Worm (Caenorhabditis elegans) whole organism, L4 larva: ENCODE measurements around the gene K11H12.1.

Experiments used
- D1046.2 ChIP-seq: fragments of 200-800 bp; sonication (Bioruptor generic); IDR thresholded peaks from 2 replicates; pipeline ENCODE4 v1.3.6; 2022; ENCODE audit warnings: missing genetic modification characterization, missing compliant biosample characterization
- F26F4.8 ChIP-seq: fragments of 200-800 bp; sonication (Bioruptor generic); conservative IDR thresholded peaks from 2 replicates; pipeline ENCODE4 v1.3.6; 2022; ENCODE audit warnings: missing genetic modification characterization, missing compliant biosample characterization
- F37D6.2 ChIP-seq: sonication (generic microtip); optimal IDR thresholded peaks from 2 replicates; lab custom pipeline; 2016; ENCODE audit warnings: mild to moderate bottlenecking, missing genetic modification characterization, missing compliant biosample characterization
- R02D3.7 ChIP-seq: fragments of 150-350 bp; sonication (generic microtip); optimal IDR thresholded peaks from 3 replicates; lab custom pipeline; 2014; ENCODE audit warnings: missing biosample characterization, missing genetic modification characterization
- ZK337.2 ChIP-seq: fragments of 200-800 bp; sonication (Bioruptor generic); IDR thresholded peaks from 2 replicates; pipeline ENCODE4 v1.3.6; 2022; ENCODE audit warnings: missing genetic modification reagents, missing genetic modification characterization, missing compliant biosample characterization
- aha-1 ChIP-seq: fragments of 150-350 bp; peaks from one replicate; lab custom pipeline; 2014; ENCODE audit warnings: missing biosample characterization, missing genetic modification characterization
- aly-2 ChIP-seq: sonication (generic microtip); optimal IDR thresholded peaks from 2 replicates; lab custom pipeline; 2018; ENCODE audit warnings: missing biosample characterization, missing genetic modification characterization
- attf-4 ChIP-seq: sonication (generic microtip); optimal IDR thresholded peaks from 3 replicates; lab custom pipeline; 2017; ENCODE audit warnings: missing biosample characterization, missing genetic modification characterization
- ceh-20 ChIP-seq: fragments of 200-800 bp; sonication (Bioruptor generic); IDR thresholded peaks from 2 replicates; pipeline ENCODE4 v1.3.6; 2022; ENCODE audit warnings: missing genetic modification reagents, missing genetic modification characterization, missing compliant biosample characterization
- ceh-44 ChIP-seq: fragments of 200-800 bp; sonication (Bioruptor generic); IDR thresholded peaks from 2 replicates; pipeline ENCODE4 v1.3.6; 2022; ENCODE audit warnings: missing genetic modification reagents, missing genetic modification characterization, missing compliant biosample characterization
- daf-12 ChIP-seq: fragments of 150-350 bp; optimal IDR thresholded peaks from 2 replicates; lab custom pipeline; 2014; ENCODE audit warnings: missing biosample characterization, missing genetic modification reagents, missing genetic modification characterization
- daf-16 ChIP-seq, 3 experiments: sonication (generic microtip); optimal IDR thresholded peaks; 2 replicates each; lab custom pipeline; 2016 to 2017; ENCODE audit warnings: missing genetic modification characterization in 3 of 3, missing genetic modification reagents in 3 of 3, mild to moderate bottlenecking in 2 of 3, missing compliant biosample characterization in 2 of 3, missing biosample characterization in 1 of 3, moderate library complexity in 1 of 3
- daf-19 ChIP-seq: fragments of 200-800 bp; sonication (Bioruptor generic); conservative IDR thresholded peaks from 2 replicates; pipeline ENCODE4 v1.3.6; 2022; ENCODE audit warnings: missing genetic modification characterization, missing compliant biosample characterization
- dmd-8 ChIP-seq: fragments of 200-800 bp; sonication (Bioruptor generic); IDR thresholded peaks from 2 replicates; pipeline ENCODE4 v1.3.6; 2022; ENCODE audit warnings: missing genetic modification characterization, missing compliant biosample characterization
- dmd-9 ChIP-seq: fragments of 200-800 bp; sonication (Bioruptor generic); IDR thresholded peaks from 2 replicates; pipeline ENCODE4 v1.3.6; 2022; ENCODE audit warnings: missing genetic modification reagents, missing genetic modification characterization, missing compliant biosample characterization
- dpl-1 ChIP-seq: fragments of 150-350 bp; optimal IDR thresholded peaks from 2 replicates; lab custom pipeline; 2014; ENCODE audit warnings: missing biosample characterization, missing genetic modification reagents, missing genetic modification characterization
- dve-1 ChIP-seq: sonication (generic microtip); optimal IDR thresholded peaks from 2 replicates; lab custom pipeline; 2017; ENCODE audit warnings: antibody characterized with exemption, mild to moderate bottlenecking, missing genetic modification characterization, missing compliant biosample characterization; ENCODE audit not compliant: insufficient read depth
- egl-43 ChIP-seq: fragments of 200-800 bp; sonication (Bioruptor generic); IDR thresholded peaks from 2 replicates; pipeline ENCODE4 v1.3.6; 2022; ENCODE audit warnings: missing genetic modification reagents, missing genetic modification characterization, missing compliant biosample characterization
- gei-8 ChIP-seq: fragments of 200-800 bp; sonication (Bioruptor generic); optimal IDR thresholded peaks from 2 replicates; lab custom pipeline; 2018; ENCODE audit warnings: mild to moderate bottlenecking, missing genetic modification characterization, missing compliant biosample characterization
- hif-1 ChIP-seq, 2 experiments: sonication (generic microtip); optimal IDR thresholded peaks; 2 replicates each; lab custom pipeline; 2016 to 2017; ENCODE audit warnings: missing compliant biosample characterization in 2 of 2, missing genetic modification characterization in 2 of 2, missing genetic modification reagents in 2 of 2, missing genotype in 2 of 2, mild to moderate bottlenecking in 1 of 2
- jun-1 ChIP-seq: fragments of 150-350 bp; optimal IDR thresholded peaks from 2 replicates; lab custom pipeline; 2014; ENCODE audit warnings: missing biosample characterization, missing genetic modification reagents, missing genetic modification characterization
- lim-7 ChIP-seq: fragments of 200-800 bp; sonication (Bioruptor generic); IDR thresholded peaks from 2 replicates; pipeline ENCODE4 v1.3.6; 2022; ENCODE audit warnings: missing genetic modification characterization, missing compliant biosample characterization
- lin-1 ChIP-seq: fragments of 200-800 bp; sonication (Bioruptor generic); IDR thresholded peaks from 2 replicates; pipeline ENCODE4 v1.3.6; 2022; ENCODE audit warnings: missing genetic modification reagents, missing genetic modification characterization, missing compliant biosample characterization
- lin-29 ChIP-seq: fragments of 200-800 bp; sonication (Bioruptor generic); IDR thresholded peaks from 2 replicates; pipeline ENCODE4 v1.3.6; 2022; ENCODE audit warnings: missing genetic modification reagents, missing genetic modification characterization, missing compliant biosample characterization
- lin-38 ChIP-seq: fragments of 200-800 bp; sonication (Bioruptor generic); IDR thresholded peaks from 2 replicates; pipeline ENCODE4 v1.3.6; 2022; ENCODE audit warnings: missing genetic modification reagents, missing genetic modification characterization, missing compliant biosample characterization
- lin-39 ChIP-seq: fragments of 150-350 bp; optimal IDR thresholded peaks from 2 replicates; lab custom pipeline; 2014; ENCODE audit warnings: missing biosample characterization, missing genetic modification reagents, missing genetic modification characterization
- lir-3 ChIP-seq: sonication (generic microtip); optimal IDR thresholded peaks from 2 replicates; lab custom pipeline; 2016; ENCODE audit warnings: mild to moderate bottlenecking, missing genetic modification characterization, missing compliant biosample characterization
- lsy-2 ChIP-seq, 2 experiments: fragments of 150-350 bp in 1 of 2; sonication (generic microtip) in 1 of 2; optimal IDR thresholded peaks; 2 replicates each; lab custom pipeline; 2014 to 2017; ENCODE audit warnings: missing biosample characterization in 2 of 2, missing genetic modification characterization in 2 of 2
- madf-9 ChIP-seq: fragments of 200-800 bp; sonication (Bioruptor generic); conservative IDR thresholded peaks from 2 replicates; pipeline ENCODE4 v1.3.6; 2022; ENCODE audit warnings: missing genetic modification reagents, missing genetic modification characterization, missing compliant biosample characterization
- mdt-29 ChIP-seq: fragments of 200-800 bp; sonication (Bioruptor generic); IDR thresholded peaks from 2 replicates; pipeline ENCODE4 v1.3.6; 2022; ENCODE audit warnings: missing genetic modification reagents, missing genetic modification characterization, missing compliant biosample characterization
- mxl-2 ChIP-seq: fragments of 200-800 bp; sonication (Bioruptor generic); conservative IDR thresholded peaks from 2 replicates; pipeline ENCODE4 v1.3.6; 2022; ENCODE audit warnings: missing genetic modification reagents, missing genetic modification characterization, missing compliant biosample characterization
- nhr-10 ChIP-seq: fragments of 150-350 bp; optimal IDR thresholded peaks from 2 replicates; lab custom pipeline; 2014; ENCODE audit warnings: missing biosample characterization, missing genetic modification characterization
- nhr-11 ChIP-seq: fragments of 150-350 bp; optimal IDR thresholded peaks from 2 replicates; lab custom pipeline; 2014; ENCODE audit warnings: missing biosample characterization, missing genetic modification characterization
- nhr-111 ChIP-seq: fragments of 200-800 bp; sonication (Bioruptor generic); optimal IDR thresholded peaks from 2 replicates; lab custom pipeline; 2018; ENCODE audit warnings: mild to moderate bottlenecking, missing genetic modification characterization, missing compliant biosample characterization
- nhr-237 ChIP-seq: sonication (generic microtip); optimal IDR thresholded peaks from 2 replicates; lab custom pipeline; 2017; ENCODE audit warnings: missing biosample characterization, missing genetic modification characterization
- nhr-25 ChIP-seq: sonication (generic microtip); optimal IDR thresholded peaks from 2 replicates; lab custom pipeline; 2017; ENCODE audit warnings: missing genetic modification characterization, mild to moderate bottlenecking, missing compliant biosample characterization, antibody characterized with exemption, moderate library complexity, borderline replicate concordance; ENCODE audit not compliant: insufficient read depth
- nhr-41 ChIP-seq: fragments of 200-800 bp; sonication (Bioruptor generic); IDR thresholded peaks from 2 replicates; pipeline ENCODE4 v1.3.6; 2022; ENCODE audit warnings: missing genetic modification reagents, missing genetic modification characterization, missing compliant biosample characterization
- nhr-48 ChIP-seq: sonication (generic microtip); optimal IDR thresholded peaks from 2 replicates; lab custom pipeline; 2016; ENCODE audit warnings: mild to moderate bottlenecking, missing genetic modification characterization, missing compliant biosample characterization
- nhr-76 ChIP-seq: fragments of 150-350 bp; optimal IDR thresholded peaks from 2 replicates; lab custom pipeline; 2014; ENCODE audit warnings: missing biosample characterization, missing genetic modification characterization
- pha-4 ChIP-seq, 2 experiments: fragments of 150-350 bp in 1 of 2; fragments of 200-800 bp in 1 of 2; sonication (Bioruptor generic) in 1 of 2; IDR thresholded peaks in 1 of 2; optimal IDR thresholded peaks in 1 of 2; 2 replicates each; pipeline versions ENCODE4 v1.3.6 to Lab custom; 2014 to 2022; ENCODE audit warnings: missing genetic modification characterization in 2 of 2, missing genetic modification reagents in 2 of 2, missing biosample characterization in 1 of 2, missing compliant biosample characterization in 1 of 2
- php-3 ChIP-seq: fragments of 200-800 bp; sonication (Bioruptor generic); IDR thresholded peaks from 2 replicates; pipeline ENCODE4 v1.3.6; 2022; ENCODE audit warnings: missing genetic modification reagents, missing genetic modification characterization, missing compliant biosample characterization
- set-16 ChIP-seq: fragments of 200-800 bp; sonication (Bioruptor generic); IDR thresholded peaks from 2 replicates; pipeline ENCODE4 v1.3.6; 2022; ENCODE audit warnings: missing genetic modification reagents, missing genetic modification characterization, missing compliant biosample characterization
- skn-1 ChIP-seq: fragments of 150-350 bp; optimal IDR thresholded peaks from 2 replicates; lab custom pipeline; 2014; ENCODE audit warnings: missing biosample characterization, missing genetic modification characterization
- spr-1 ChIP-seq: sonication (generic microtip); optimal IDR thresholded peaks from 2 replicates; lab custom pipeline; 2016; ENCODE audit warnings: mild to moderate bottlenecking, missing genetic modification characterization, missing compliant biosample characterization
- tra-1 ChIP-seq: fragments of 200-800 bp; sonication (Bioruptor generic); IDR thresholded peaks from 2 replicates; pipeline ENCODE4 v1.3.6; 2022; ENCODE audit warnings: missing genetic modification reagents, missing genetic modification characterization, missing compliant biosample characterization
- unc-130 ChIP-seq: sonication (generic microtip); optimal IDR thresholded peaks from 2 replicates; lab custom pipeline; 2016; ENCODE audit warnings: missing genetic modification reagents, missing genetic modification characterization, missing compliant biosample characterization
- unc-39 ChIP-seq: sonication (generic microtip); optimal IDR thresholded peaks from 2 replicates; lab custom pipeline; 2017; ENCODE audit warnings: missing biosample characterization, missing genetic modification characterization
- zag-1 ChIP-seq: fragments of 150-350 bp; optimal IDR thresholded peaks from 2 replicates; lab custom pipeline; 2014; ENCODE audit warnings: missing biosample characterization, missing genetic modification characterization
- zip-11 ChIP-seq: fragments of 200-800 bp; sonication (Bioruptor generic); IDR thresholded peaks from 2 replicates; pipeline ENCODE4 v1.3.6; 2022; ENCODE audit warnings: missing genetic modification characterization, missing compliant biosample characterization
- ztf-7 ChIP-seq: fragments of 150-350 bp; optimal IDR thresholded peaks from 2 replicates; lab custom pipeline; 2014; ENCODE audit warnings: missing biosample characterization, missing genetic modification characterization

K11H12.1 gene

DNA sequence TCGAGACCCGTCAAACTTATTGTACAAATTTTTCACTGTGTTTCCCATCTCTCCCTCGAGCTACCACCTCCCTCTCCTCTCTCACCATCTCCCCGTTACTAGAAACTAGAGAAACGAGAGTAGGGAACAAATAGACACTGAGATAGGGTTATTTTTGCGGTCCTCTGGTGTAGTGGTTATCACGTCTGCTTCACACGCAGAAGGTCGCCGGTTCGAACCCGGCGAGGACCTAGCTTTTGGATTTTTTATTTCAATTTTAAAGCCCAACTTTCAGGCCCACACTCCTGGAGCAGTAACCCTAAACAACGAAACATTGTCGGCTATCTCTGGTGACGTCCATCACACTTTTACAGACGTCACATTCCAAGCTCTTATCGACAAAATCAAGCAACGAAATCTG lies 32.9 kb downstream of the K11H12.1 start (continued):
- 0 out of 2 replicates have a peak, but pooled peaks have one; percentile 30 for TF ChIP-seq ceh-20 (GFP tag; lab: Robert Waterston, UW)
- TF ChIP-seq dmd-9 = peak; percentile 71
- TF ChIP-seq nhr-10 (tag; lab: Kevin White, UChicago) = no peak
- TF ChIP-seq ZK337.2 (GFP tag; lab: Robert Waterston, UW) = peak; percentile 50; the same call in 1 of the 2 replicates
- TF ChIP-seq unc-130 = peak; percentile 16
- no peak for TF ChIP-seq mdt-29
- no peak for TF ChIP-seq nhr-237 (tag; lab: Kevin White, UChicago)
- TF ChIP-seq set-16 (GFP tag; lab: Robert Waterston, UW) = no peak
- TF ChIP-seq dpl-1 (GFP tag; lab: Kevin White, UChicago) = no peak
- no peak for TF ChIP-seq zag-1
- TF ChIP-seq egl-43 = peak; percentile 90
- no peak for TF ChIP-seq lin-39
- peak; percentile 67; the same call in 1 of the 2 replicates for TF ChIP-seq madf-9 (GFP tag; lab: Robert Waterston, UW)
- no peak for TF ChIP-seq attf-4
- peak in 1 of 2 experiments; percentile 43 for TF ChIP-seq hif-1 (tag; optimal IDR thresholded peaks at IDR 0.05; lab: Kevin White, UChicago)
- 0 out of 2 replicates have a peak, but pooled peaks have one; percentile 35 for TF ChIP-seq ceh-44 (GFP tag; lab: Robert Waterston, UW)
- no peak for TF ChIP-seq F37D6.2 (tag; lab: Kevin White, UChicago)
- no peak for TF ChIP-seq dve-1 (tag; lab: Kevin White, UChicago)
- TF ChIP-seq skn-1 (tag; lab: Kevin White, UChicago) = no peak
- TF ChIP-seq daf-12 (tag; lab: Kevin White, UChicago) = no peak
- no peak for TF ChIP-seq nhr-11 (tag; lab: Kevin White, UChicago)
- no peak for TF ChIP-seq mxl-2 (GFP tag; lab: Robert Waterston, UW)
- TF ChIP-seq unc-39 = no peak
- TF ChIP-seq daf-16 (GFP tag; optimal IDR thresholded peaks at IDR 0.05; lab: Kevin White, UChicago) = peak; percentile 27 to 63
- TF ChIP-seq daf-16 (tag; optimal IDR thresholded peaks at IDR 0.05; lab: Kevin White, UChicago) = peak; percentile 38
- TF ChIP-seq ztf-7 (tag; lab: Kevin White, UChicago) = peak; percentile 24
- TF ChIP-seq nhr-76 (tag; lab: Kevin White, UChicago) = no peak
- peak; percentile 31 for TF ChIP-seq spr-1
- TF ChIP-seq zip-11 (GFP tag; lab: Robert Waterston, UW) = no peak
- peak; percentile 81 for TF ChIP-seq pha-4 (GFP tag; IDR thresholded peaks at IDR 0.05; lab: Robert Waterston, UW)
- TF ChIP-seq pha-4 (tag; optimal IDR thresholded peaks at IDR 0.05; lab: Kevin White, UChicago) = no peak
- TF ChIP-seq nhr-48 (tag; lab: Kevin White, UChicago) = peak; percentile 21
- TF ChIP-seq daf-19 (GFP tag; lab: Robert Waterston, UW) = 0 out of 2 replicates have a peak, but pooled peaks have one; percentile 43
- no peak for TF ChIP-seq lin-38
- TF ChIP-seq lim-7 (GFP tag; lab: Robert Waterston, UW) = peak; percentile 85
- TF ChIP-seq nhr-111 (GFP tag; lab: Kevin White, UChicago) = peak; percentile 56
- peak; percentile 90 for TF ChIP-seq dmd-8
- no peak for TF ChIP-seq lsy-2 (tag; optimal IDR thresholded peaks at IDR 0.05; lab: Kevin White, UChicago)
- TF ChIP-seq nhr-41 (GFP tag; lab: Robert Waterston, UW) = no peak
- TF ChIP-seq gei-8 = peak; percentile 59
- no peak for TF ChIP-seq lin-29 (GFP tag; lab: Robert Waterston, UW)
- no peak for TF ChIP-seq R02D3.7 (tag; lab: Kevin White, UChicago)
- TF ChIP-seq lir-3 = peak; percentile 40
- TF ChIP-seq aha-1 (tag; lab: Kevin White, UChicago) = peak; percentile 96
- TF ChIP-seq F26F4.8 = peak; percentile 74
- peak; percentile 58; the same call in 1 of the 2 replicates for TF ChIP-seq php-3 (GFP tag; lab: Robert Waterston, UW)
- TF ChIP-seq nhr-25 (tag; lab: Kevin White, UChicago) = no peak
- peak; percentile 55 for TF ChIP-seq jun-1 (tag; lab: Kevin White, UChicago)
- TF ChIP-seq aly-2 (tag; lab: Kevin White, UChicago) = no peak
- peak; percentile 60; the same call in 1 of the 2 replicates for TF ChIP-seq lin-1 (GFP tag; lab: Robert Waterston, UW)
- TF ChIP-seq tra-1 = peak; percentile 62
- TF ChIP-seq D1046.2 (GFP tag; lab: Robert Waterston, UW) = 0 out of 2 replicates have a peak, but pooled peaks have one; percentile 50
